Worm (Caenorhabditis elegans) whole organism, mixed stage, embryonic: Measurements from ENCODE around the gene T22B7.7.

Experiments used
- M03D4.4 ChIP-seq: sonication (generic microtip); optimal IDR thresholded peaks from 2 replicates; lab custom pipeline; 2017; ENCODE audit warnings: mild to moderate bottlenecking, missing genetic modification characterization, missing compliant biosample characterization
- bed-3 ChIP-seq: fragments of 200-800 bp; sonication (Bioruptor generic); optimal IDR thresholded peaks from 3 replicates; lab custom pipeline; 2018; ENCODE audit warnings: mild to moderate bottlenecking, missing genetic modification characterization, moderate library complexity, missing compliant biosample characterization
- blmp-1 ChIP-seq: fragments of 150-350 bp; optimal IDR thresholded peaks from 2 replicates; lab custom pipeline; 2014; ENCODE audit warnings: missing biosample characterization, missing genetic modification characterization
- ceh-39 ChIP-seq: fragments of 150-350 bp; optimal IDR thresholded peaks from 2 replicates; lab custom pipeline; 2014; ENCODE audit warnings: missing biosample characterization, missing genetic modification characterization
- ceh-43 ChIP-seq: fragments of 200-800 bp; sonication (Bioruptor generic); optimal IDR thresholded peaks from 2 replicates; lab custom pipeline; 2018; ENCODE audit warnings: mild to moderate bottlenecking, missing genetic modification characterization, moderate library complexity, missing compliant biosample characterization
- ceh-83 ChIP-seq: fragments of 200-800 bp; sonication (Bioruptor generic); optimal IDR thresholded peaks from 2 replicates; lab custom pipeline; 2018; ENCODE audit warnings: mild to moderate bottlenecking, missing genetic modification characterization, missing compliant biosample characterization
- ces-1 ChIP-seq: fragments of 150-350 bp; optimal IDR thresholded peaks from 2 replicates; lab custom pipeline; 2014; ENCODE audit warnings: missing biosample characterization, missing genetic modification reagents, missing genetic modification characterization
- cnd-1 ChIP-seq: fragments of 200-800 bp; sonication (Bioruptor generic); optimal IDR thresholded peaks from 2 replicates; lab custom pipeline; 2018; ENCODE audit warnings: mild to moderate bottlenecking, missing genetic modification characterization, missing compliant biosample characterization
- drap-1 ChIP-seq: fragments of 200-800 bp; sonication (Bioruptor generic); optimal IDR thresholded peaks from 3 replicates; lab custom pipeline; 2018; ENCODE audit warnings: mild to moderate bottlenecking, missing genetic modification characterization, missing compliant biosample characterization
- elt-1 ChIP-seq: sonication (generic microtip); optimal IDR thresholded peaks from 2 replicates; lab custom pipeline; 2017; ENCODE audit warnings: missing genetic modification characterization, mild to moderate bottlenecking, missing compliant biosample characterization, antibody characterized with exemption, moderate library complexity, borderline replicate concordance; ENCODE audit not compliant: insufficient read depth
- elt-3 ChIP-seq: fragments of 150-350 bp; optimal IDR thresholded peaks from 2 replicates; lab custom pipeline; 2014; ENCODE audit warnings: missing biosample characterization, missing genetic modification characterization
- flh-1 ChIP-seq: fragments of 200-800 bp; sonication (Bioruptor generic); optimal IDR thresholded peaks from 2 replicates; lab custom pipeline; 2018; ENCODE audit warnings: mild to moderate bottlenecking, missing genetic modification characterization, moderate library complexity, missing compliant biosample characterization
- ham-2 ChIP-seq: fragments of 200-800 bp; sonication (Bioruptor generic); optimal IDR thresholded peaks from 2 replicates; lab custom pipeline; 2018; ENCODE audit warnings: mild to moderate bottlenecking, missing genetic modification characterization, missing compliant biosample characterization
- hlh-1 ChIP-seq: fragments of 150-350 bp; optimal IDR thresholded peaks from 2 replicates; lab custom pipeline; 2014; ENCODE audit warnings: missing biosample characterization, missing genetic modification reagents, missing genetic modification characterization
- lin-13 ChIP-seq: fragments of 150-350 bp; optimal IDR thresholded peaks from 2 replicates; lab custom pipeline; 2014; ENCODE audit warnings: missing biosample characterization, missing genetic modification characterization
- lin-32 ChIP-seq: fragments of 200-800 bp; sonication (Bioruptor generic); optimal IDR thresholded peaks from 2 replicates; lab custom pipeline; 2018; ENCODE audit warnings: mild to moderate bottlenecking, missing genetic modification characterization, missing compliant biosample characterization
- lsy-2 ChIP-seq: fragments of 150-350 bp; optimal IDR thresholded peaks from 2 replicates; lab custom pipeline; 2014; ENCODE audit warnings: missing biosample characterization, missing genetic modification characterization
- mab-5 ChIP-seq: fragments of 150-350 bp; optimal IDR thresholded peaks from 2 replicates; lab custom pipeline; 2014; ENCODE audit warnings: missing biosample characterization, missing genetic modification characterization
- mep-1 ChIP-seq: fragments of 150-350 bp; optimal IDR thresholded peaks from 2 replicates; lab custom pipeline; 2017; ENCODE audit warnings: missing biosample characterization, missing genetic modification reagents, missing genetic modification characterization, inconsistent platforms
- mls-2 ChIP-seq: sonication (generic microtip); optimal IDR thresholded peaks from 2 replicates; lab custom pipeline; 2016; ENCODE audit warnings: mild to moderate bottlenecking, missing genetic modification characterization, moderate library complexity, missing compliant biosample characterization
- nhr-12 ChIP-seq: fragments of 150-350 bp; optimal IDR thresholded peaks from 2 replicates; lab custom pipeline; 2014; ENCODE audit warnings: missing biosample characterization, missing genetic modification characterization
- nhr-2 ChIP-seq: fragments of 150-350 bp; optimal IDR thresholded peaks from 2 replicates; lab custom pipeline; 2014; ENCODE audit warnings: missing biosample characterization, missing genetic modification characterization
- nhr-28 ChIP-seq: fragments of 150-350 bp; optimal IDR thresholded peaks from 2 replicates; lab custom pipeline; 2014; ENCODE audit warnings: missing biosample characterization, missing genetic modification characterization
- pha-4 ChIP-seq: fragments of 150-350 bp; optimal IDR thresholded peaks from 2 replicates; lab custom pipeline; 2018; ENCODE audit warnings: missing biosample characterization, missing genetic modification reagents, missing genetic modification characterization
- snpc-4 ChIP-seq: fragments of 150-350 bp; optimal IDR thresholded peaks from 2 replicates; lab custom pipeline; 2014; ENCODE audit warnings: missing biosample characterization, missing genetic modification characterization
- sptf-1 ChIP-seq: sonication (generic microtip); optimal IDR thresholded peaks from 2 replicates; lab custom pipeline; 2017; ENCODE audit warnings: mild to moderate bottlenecking, missing genetic modification characterization, moderate library complexity, missing compliant biosample characterization
- tbx-8 ChIP-seq: fragments of 200-800 bp; sonication (Bioruptor generic); optimal IDR thresholded peaks from 2 replicates; lab custom pipeline; 2018; ENCODE audit warnings: mild to moderate bottlenecking, missing genetic modification characterization, moderate library complexity, missing compliant biosample characterization
- unc-120 ChIP-seq: sonication (generic microtip); optimal IDR thresholded peaks from 2 replicates; lab custom pipeline; 2017; ENCODE audit warnings: missing genetic modification characterization, missing compliant biosample characterization; ENCODE audit not compliant: poor library complexity, severe bottlenecking
- unc-39 ChIP-seq: fragments of 150-350 bp; optimal IDR thresholded peaks from 2 replicates; lab custom pipeline; 2014; ENCODE audit warnings: missing biosample characterization, missing genetic modification characterization
- unc-62 ChIP-seq: fragments of 150-350 bp; optimal IDR thresholded peaks from 2 replicates; lab custom pipeline; 2014; ENCODE audit warnings: missing biosample characterization, missing genetic modification reagents, missing genetic modification characterization
- zip-8 ChIP-seq: fragments of 150-350 bp; optimal IDR thresholded peaks from 2 replicates; lab custom pipeline; 2014; ENCODE audit warnings: missing biosample characterization, missing genetic modification characterization
- ztf-11 ChIP-seq: fragments of 150-350 bp; optimal IDR thresholded peaks from 2 replicates; lab custom pipeline; 2014; ENCODE audit warnings: missing biosample characterization, missing genetic modification characterization

The T22B7.7 gene

DNA sequence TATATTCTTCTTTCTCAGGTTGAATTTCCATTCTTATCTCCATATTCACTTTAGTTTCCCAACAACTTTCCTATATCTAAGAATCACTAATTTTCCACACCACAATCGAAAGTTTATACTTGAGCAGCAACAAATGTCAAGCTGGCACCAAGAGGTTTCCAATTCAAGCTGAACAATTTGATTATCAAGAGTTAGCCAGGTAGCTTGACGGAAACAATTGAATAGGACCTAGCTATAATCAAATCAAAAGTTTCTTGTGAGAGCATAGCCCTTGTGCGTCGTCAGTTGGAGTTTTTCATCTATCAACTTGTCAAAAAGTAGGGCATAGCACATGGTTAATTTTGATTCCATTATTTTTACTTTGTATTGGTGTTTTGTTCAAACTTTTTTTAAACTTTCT lies 1.7 kb upstream of the T22B7.7 start:
- TF ChIP-seq unc-120 (tag; lab: Kevin White, UChicago) (no peak), nhr-2 (no peak), drap-1 (GFP tag; lab: Kevin White, UChicago) (no peak), ceh-83 (GFP tag; lab: Kevin White, UChicago) (no peak), ces-1 (GFP tag; lab: Kevin White, UChicago) (peak; percentile 52), lin-13 (tag; lab: Kevin White, UChicago) (no peak), mab-5 (no peak), flh-1 (GFP tag; lab: Kevin White, UChicago) (no peak)

DNA sequence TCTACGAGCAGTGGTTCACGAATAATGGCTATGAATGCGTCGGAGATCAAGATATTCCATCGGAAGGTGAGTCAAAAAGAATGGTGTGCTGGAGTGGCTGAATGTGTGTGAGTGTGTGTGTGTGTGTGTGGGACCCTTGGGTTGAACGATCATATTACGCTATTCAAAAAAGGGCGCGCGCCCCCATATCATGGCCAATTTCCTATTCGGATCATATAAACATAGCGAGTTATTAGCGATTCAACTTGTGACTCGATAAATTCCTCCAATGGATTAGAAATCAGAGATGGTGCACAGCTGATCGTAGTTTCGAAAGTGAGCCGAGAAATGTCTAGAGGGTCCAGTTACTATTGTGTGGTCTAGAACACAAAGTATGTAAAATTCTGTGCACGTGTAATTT lies 6.0 kb downstream of the T22B7.7 start, which contains the start of gene srv-7:
TSS of gene srv-7 (minus strand) at position 101 of the 400 bp plus-strand sequence.
- TF ChIP-seq ztf-11 (tag; lab: Kevin White, UChicago) (no peak), ham-2 (GFP tag; lab: Kevin White, UChicago) (no peak), unc-120 (tag; lab: Kevin White, UChicago) (no peak), bed-3 (GFP tag; lab: Kevin White, UChicago) (no peak), cnd-1 (tag; lab: Kevin White, UChicago) (no peak), mep-1 (no peak), nhr-28 (no peak), snpc-4 (tag; lab: Kevin White, UChicago) (no peak), ces-1 (GFP tag; lab: Kevin White, UChicago) (no peak), nhr-2 (no peak), zip-8 (tag; lab: Kevin White, UChicago) (no peak), elt-3 (tag; lab: Kevin White, UChicago) (no peak), pha-4 (tag; lab: Kevin White, UChicago) (no peak), flh-1 (GFP tag; lab: Kevin White, UChicago) (no peak), tbx-8 (GFP tag; lab: Kevin White, UChicago) (no peak), nhr-12 (tag; lab: Kevin White, UChicago) (no peak), unc-39 (tag; lab: Kevin White, UChicago) (no peak), ceh-39 (tag; lab: Kevin White, UChicago) (no peak), elt-1 (no peak), M03D4.4 (tag; lab: Kevin White, UChicago) (no peak)

DNA sequence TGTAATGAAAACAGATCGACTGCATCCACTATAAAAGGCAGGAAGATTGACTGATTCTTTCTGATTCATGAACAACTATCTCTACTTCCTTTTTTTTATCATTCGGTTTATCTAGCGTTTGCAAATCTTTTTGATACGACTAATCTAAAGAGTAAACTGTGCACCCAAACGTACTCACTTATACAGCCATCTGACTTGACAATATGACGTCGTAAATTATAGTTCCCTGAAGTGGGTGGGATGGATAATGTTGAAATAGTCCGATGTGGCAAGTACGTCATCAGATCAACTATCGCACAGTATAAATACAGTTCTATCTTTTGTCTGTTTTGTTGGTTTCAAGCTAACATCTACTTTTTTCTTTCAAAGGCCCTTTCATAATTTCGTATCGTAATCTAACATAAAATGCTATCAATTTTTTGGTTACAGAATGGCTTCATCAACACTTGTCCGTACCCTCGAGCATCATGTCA lies 6.9 kb downstream of the T22B7.7 start, which contains the start of gene T22B7.3:
TSS of gene T22B7.3 (plus strand) at position 423 of the 473 bp plus-strand sequence.
- TF ChIP-seq ceh-39 (tag; lab: Kevin White, UChicago) (no peak), blmp-1 (tag; lab: Kevin White, UChicago) (no peak), nhr-2 (no peak), ham-2 (GFP tag; lab: Kevin White, UChicago) (no peak), sptf-1 (tag; lab: Kevin White, UChicago) (no peak), unc-62 (GFP tag; lab: Kevin White, UChicago) (no peak), elt-1 (no peak), unc-120 (tag; lab: Kevin White, UChicago) (no peak), nhr-12 (tag; lab: Kevin White, UChicago) (no peak), mls-2 (no peak), elt-3 (tag; lab: Kevin White, UChicago) (no peak), hlh-1 (no peak), lin-13 (tag; lab: Kevin White, UChicago) (no peak), ces-1 (GFP tag; lab: Kevin White, UChicago) (no peak), ceh-43 (GFP tag; lab: Kevin White, UChicago) (no peak), lsy-2 (tag; lab: Kevin White, UChicago) (no peak), unc-39 (tag; lab: Kevin White, UChicago) (no peak)

DNA sequence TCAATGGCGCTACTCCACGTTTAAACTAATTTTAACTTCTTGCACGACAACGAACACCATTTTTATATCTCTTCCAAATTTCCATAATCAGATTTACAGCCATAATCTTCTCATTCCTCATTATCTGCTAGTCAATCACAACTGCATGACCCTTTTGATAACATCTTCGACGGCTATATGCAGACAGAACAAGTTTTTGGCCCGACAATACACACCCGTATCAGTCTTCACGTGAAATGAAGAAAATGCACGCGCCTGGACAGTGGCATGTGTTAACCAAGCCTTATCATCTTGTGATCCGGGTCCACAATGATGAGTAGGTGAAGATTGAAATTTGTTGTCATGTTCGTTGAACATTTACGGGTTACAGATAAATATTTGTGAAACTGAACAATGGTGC lies 8.3 kb downstream of the T22B7.7 start:
- TF ChIP-seq elt-3 (tag; lab: Kevin White, UChicago), result peak; percentile 24
- no peak for TF ChIP-seq snpc-4 (tag; lab: Kevin White, UChicago)
- no peak for TF ChIP-seq lin-32 (GFP tag; lab: Kevin White, UChicago)
- no peak for TF ChIP-seq mab-5
- TF ChIP-seq tbx-8 (GFP tag; lab: Kevin White, UChicago), result no peak
- no peak for TF ChIP-seq pha-4 (tag; lab: Kevin White, UChicago)
- no peak for TF ChIP-seq zip-8 (tag; lab: Kevin White, UChicago)
- TF ChIP-seq elt-1, result peak; percentile 86
- TF ChIP-seq M03D4.4 (tag; lab: Kevin White, UChicago), result no peak
- no peak for TF ChIP-seq sptf-1 (tag; lab: Kevin White, UChicago)
- no peak for TF ChIP-seq unc-120 (tag; lab: Kevin White, UChicago)
